Worm (Caenorhabditis elegans) whole organism, L3 larva: ENCODE results near the gene irld-64.

Experiments used
- R02D3.7 ChIP-seq: fragments of 150-350 bp; optimal IDR thresholded peaks from 2 replicates; lab custom pipeline; 2014; ENCODE audit warnings: missing biosample characterization, missing genetic modification characterization
- aly-2 ChIP-seq: fragments of 150-350 bp; optimal IDR thresholded peaks from 2 replicates; lab custom pipeline; 2014; ENCODE audit warnings: missing biosample characterization, missing genetic modification characterization
- ama-1 ChIP-seq: fragments of 150-350 bp; optimal IDR thresholded peaks from 2 replicates; lab custom pipeline; 2018
- ceh-28 ChIP-seq: fragments of 150-350 bp; optimal IDR thresholded peaks from 2 replicates; lab custom pipeline; 2014; ENCODE audit warnings: missing biosample characterization, missing genetic modification reagents, missing genetic modification characterization
- ceh-9 ChIP-seq: sonication (generic microtip); optimal IDR thresholded peaks from 2 replicates; lab custom pipeline; 2018; ENCODE audit warnings: missing biosample characterization, missing genetic modification characterization
- daf-12 ChIP-seq: fragments of 150-350 bp; optimal IDR thresholded peaks from 2 replicates; lab custom pipeline; 2014; ENCODE audit warnings: missing biosample characterization, missing genetic modification reagents, missing genetic modification characterization
- egl-5 ChIP-seq: fragments of 150-350 bp; optimal IDR thresholded peaks from 2 replicates; lab custom pipeline; 2017; ENCODE audit warnings: missing biosample characterization, missing genetic modification reagents, missing genetic modification characterization, inconsistent platforms
- elt-1 ChIP-seq: fragments of 150-350 bp; optimal IDR thresholded peaks from 2 replicates; lab custom pipeline; 2014; ENCODE audit warnings: missing biosample characterization, missing genetic modification characterization
- elt-2 ChIP-seq: sonication (generic microtip); optimal IDR thresholded peaks from 2 replicates; lab custom pipeline; 2016; ENCODE audit warnings: missing genetic modification reagents, mild to moderate bottlenecking, missing genetic modification characterization, missing compliant biosample characterization
- elt-3 ChIP-seq, 3 experiments: fragments of 150-350 bp in 1 of 3; sonication (generic microtip) in 2 of 3; optimal IDR thresholded peaks; 2 replicates in 2 of 3; 4 replicates in 1 of 3; lab custom pipeline; 2014 to 2017; ENCODE audit warnings: missing biosample characterization in 3 of 3, missing genetic modification characterization in 3 of 3
- eor-1 ChIP-seq, 2 experiments: fragments of 150-350 bp; optimal IDR thresholded peaks; 2 replicates each; lab custom pipeline; 2014 to 2018; ENCODE audit warnings: missing biosample characterization in 2 of 2, missing genetic modification characterization in 2 of 2
- fkh-10 ChIP-seq: sonication (generic microtip); optimal IDR thresholded peaks from 2 replicates; lab custom pipeline; 2017; ENCODE audit warnings: missing biosample characterization, missing genetic modification reagents, missing genetic modification characterization
- fkh-2 ChIP-seq: fragments of 150-350 bp; optimal IDR thresholded peaks from 2 replicates; lab custom pipeline; 2014; ENCODE audit warnings: missing biosample characterization, missing genetic modification reagents, missing genetic modification characterization
- fos-1 ChIP-seq: fragments of 150-350 bp; optimal IDR thresholded peaks from 2 replicates; lab custom pipeline; 2014; ENCODE audit warnings: missing biosample characterization, missing genetic modification characterization
- hmg-11 ChIP-seq: sonication (generic microtip); optimal IDR thresholded peaks from 2 replicates; lab custom pipeline; 2016; ENCODE audit warnings: missing genetic modification characterization, missing compliant biosample characterization
- jun-1 ChIP-seq: fragments of 150-350 bp; optimal IDR thresholded peaks from 2 replicates; lab custom pipeline; 2014; ENCODE audit warnings: missing biosample characterization, missing genetic modification reagents, missing genetic modification characterization
- lin-15B ChIP-seq: fragments of 150-350 bp; optimal IDR thresholded peaks from 2 replicates; lab custom pipeline; 2014; ENCODE audit warnings: missing biosample characterization, missing genetic modification characterization
- mdl-1 ChIP-seq: fragments of 150-350 bp; optimal IDR thresholded peaks from 2 replicates; lab custom pipeline; 2014; ENCODE audit warnings: missing biosample characterization, missing genetic modification characterization
- mml-1 ChIP-seq: fragments of 150-350 bp; sonication (generic microtip); optimal IDR thresholded peaks from 3 replicates; lab custom pipeline; 2014; ENCODE audit warnings: missing biosample characterization, missing genetic modification characterization
- nhr-12 ChIP-seq: fragments of 150-350 bp; optimal IDR thresholded peaks from 2 replicates; lab custom pipeline; 2014; ENCODE audit warnings: missing biosample characterization, missing genetic modification characterization
- nhr-23 ChIP-seq: fragments of 150-350 bp; optimal IDR thresholded peaks from 2 replicates; lab custom pipeline; 2014; ENCODE audit warnings: missing biosample characterization, missing genetic modification reagents, missing genetic modification characterization
- nhr-237 ChIP-seq: fragments of 150-350 bp; optimal IDR thresholded peaks from 2 replicates; lab custom pipeline; 2014; ENCODE audit warnings: missing biosample characterization, missing genetic modification characterization
- nhr-25 ChIP-seq: sonication (generic microtip); optimal IDR thresholded peaks from 2 replicates; lab custom pipeline; 2017; ENCODE audit warnings: missing biosample characterization, missing genetic modification characterization
- nhr-28 ChIP-seq: fragments of 150-350 bp; optimal IDR thresholded peaks from 2 replicates; lab custom pipeline; 2014; ENCODE audit warnings: missing biosample characterization, missing genetic modification characterization
- nhr-43 ChIP-seq: sonication (generic microtip); optimal IDR thresholded peaks from 2 replicates; lab custom pipeline; 2016; ENCODE audit warnings: mild to moderate bottlenecking, missing genetic modification characterization, missing compliant biosample characterization; ENCODE audit not compliant: poor library complexity, severe bottlenecking
- nhr-77 ChIP-seq: fragments of 150-350 bp; optimal IDR thresholded peaks from 2 replicates; lab custom pipeline; 2014; ENCODE audit warnings: missing biosample characterization, missing genetic modification characterization
- pha-4 ChIP-seq: fragments of 150-350 bp; optimal IDR thresholded peaks from 2 replicates; lab custom pipeline; 2014; ENCODE audit warnings: missing biosample characterization, missing genetic modification reagents, missing genetic modification characterization
- pqm-1 ChIP-seq: fragments of 150-350 bp; optimal IDR thresholded peaks from 2 replicates; lab custom pipeline; 2017; ENCODE audit warnings: missing biosample characterization, missing genetic modification characterization, inconsistent platforms
- snpc-4 ChIP-seq: fragments of 150-350 bp; optimal IDR thresholded peaks from 2 replicates; lab custom pipeline; 2014; ENCODE audit warnings: missing biosample characterization, missing genetic modification characterization
- unc-39 ChIP-seq: sonication (generic microtip); optimal IDR thresholded peaks from 4 replicates; lab custom pipeline; 2017; ENCODE audit warnings: missing biosample characterization, missing genetic modification characterization
- unc-62 ChIP-seq: fragments of 150-350 bp; sonication (generic microtip); optimal IDR thresholded peaks from 4 replicates; lab custom pipeline; 2014; ENCODE audit warnings: missing biosample characterization, missing genetic modification reagents, missing genetic modification characterization
- zag-1 ChIP-seq: fragments of 150-350 bp; optimal IDR thresholded peaks from 2 replicates; lab custom pipeline; 2014; ENCODE audit warnings: missing biosample characterization, missing genetic modification characterization
- ztf-4 ChIP-seq: fragments of 150-350 bp; optimal IDR thresholded peaks from 2 replicates; lab custom pipeline; 2014; ENCODE audit warnings: missing biosample characterization, missing genetic modification characterization

irld-64 gene

DNA sequence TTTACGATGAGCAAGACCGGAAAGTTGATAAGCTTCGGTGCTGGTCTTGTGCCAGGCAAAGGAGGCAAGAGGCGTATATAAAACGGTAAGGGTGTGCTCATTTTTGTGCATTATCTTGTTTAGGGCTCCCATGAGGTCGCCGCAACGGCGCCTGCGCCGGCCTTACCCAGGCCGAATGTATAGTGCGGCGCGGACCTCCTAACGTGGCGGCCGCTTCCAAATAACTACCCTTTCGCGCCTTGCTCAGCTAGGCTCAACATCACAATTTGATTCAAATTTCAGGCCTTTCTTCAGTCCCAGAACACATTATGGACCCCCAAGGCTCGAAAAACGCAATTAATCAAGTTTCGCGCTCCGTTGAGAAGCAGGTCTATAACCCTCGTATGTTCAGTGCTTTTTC, 2.9 kb downstream of the irld-64 start, which contains the start of the genes ZK355.3 and ZK355.8:
Gene ZK355.3 (minus strand): TSS at position 101 of the 400 bp plus-strand sequence.
Gene ZK355.8 (plus strand): TSS at position 272 of the 400 bp plus-strand sequence.
- TF ChIP-seq nhr-237 (no peak), nhr-23 (tag; lab: Kevin White, UChicago) (no peak), eor-1 (tag; optimal IDR thresholded peaks at IDR 0.05; lab: Kevin White, UChicago) (no peak), ceh-28 (no peak), mdl-1 (tag; lab: Kevin White, UChicago) (no peak)

DNA sequence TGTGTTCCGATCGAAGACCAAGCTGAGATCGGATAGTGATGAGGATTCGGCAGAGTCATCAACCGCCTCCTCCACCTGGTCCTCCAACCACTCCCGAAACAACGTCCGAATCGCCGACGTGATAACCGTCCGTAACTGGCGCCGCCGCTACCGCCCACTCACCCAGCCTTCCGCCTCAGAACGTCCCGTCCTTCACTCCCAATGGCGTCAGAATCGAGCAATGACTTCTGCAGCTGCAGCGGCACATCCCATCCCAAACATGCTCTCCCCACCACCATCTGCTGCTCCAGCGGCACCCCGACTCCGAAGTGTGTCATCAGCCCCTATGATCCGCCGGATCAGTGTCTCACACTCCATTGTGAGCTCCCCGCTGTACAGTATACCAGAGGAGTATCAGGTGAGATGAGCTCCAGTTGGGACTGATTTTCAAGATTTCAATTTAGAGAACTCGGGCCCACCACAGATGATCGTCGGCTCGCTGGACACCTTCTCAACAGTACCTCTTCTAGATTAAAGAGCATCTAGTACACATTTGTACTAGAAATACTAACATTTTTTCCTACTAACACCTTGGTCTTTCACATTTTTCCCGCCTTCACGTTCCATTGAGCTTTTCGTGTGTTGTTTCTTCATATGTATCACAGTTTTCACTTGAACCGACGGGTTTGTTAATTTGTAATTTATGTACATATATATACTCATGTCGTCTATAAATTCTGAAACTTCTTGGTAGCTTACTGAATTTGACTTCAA, 4.4 kb downstream of the irld-64 start:
- TF ChIP-seq lin-15B (tag; lab: Kevin White, UChicago) (no peak), ztf-4 (no peak), unc-39 (tag; lab: Kevin White, UChicago) (no peak), fkh-2 (tag; lab: Kevin White, UChicago) (no peak), nhr-12 (tag; lab: Kevin White, UChicago) (no peak), snpc-4 (tag; lab: Kevin White, UChicago) (no peak), nhr-25 (tag; lab: Kevin White, UChicago) (no peak), mml-1 (tag; lab: Kevin White, UChicago) (no peak), fkh-10 (GFP tag; lab: Kevin White, UChicago) (no peak), ama-1 (lab: Kevin White, UChicago) (no peak), nhr-77 (tag; lab: Kevin White, UChicago) (no peak), pqm-1 (tag; lab: Kevin White, UChicago) (no peak)

- TF ChIP-seq egl-5 (tag; lab: Kevin White, UChicago): no peak
- no peak for TF ChIP-seq nhr-25 (tag; lab: Kevin White, UChicago)
- TF ChIP-seq nhr-77 (tag; lab: Kevin White, UChicago): no peak
- no peak for TF ChIP-seq R02D3.7 (tag; lab: Kevin White, UChicago)
- no peak for TF ChIP-seq unc-62
These were observed 5.4 kb downstream of the irld-64 start for ce11 chrII:2925032-2925431.

DNA sequence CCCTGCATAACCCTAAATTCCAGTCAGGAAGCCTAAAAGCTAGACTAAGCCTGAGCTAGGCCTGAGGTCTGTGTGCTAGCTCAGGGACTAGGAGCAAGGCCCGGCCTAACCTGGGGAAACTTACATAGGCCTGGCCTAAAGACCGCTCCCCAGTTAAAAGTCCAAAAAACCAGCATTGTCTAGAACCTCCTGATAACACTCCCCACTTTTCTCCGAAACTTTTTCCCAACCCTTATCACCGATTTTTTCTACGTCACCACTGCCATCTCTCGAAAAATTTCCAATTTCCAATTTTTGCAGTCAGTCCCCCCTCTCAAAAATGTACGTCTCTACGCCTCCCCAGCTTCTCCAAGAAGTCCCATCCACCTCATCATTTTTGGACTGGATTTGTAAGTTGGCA, 6.8 kb downstream of the irld-64 start, which contains the start of gene ZK355.2:
Gene ZK355.2 (plus strand): TSS at position 301 of the 400 bp plus-strand sequence.
- TF ChIP-seq jun-1 (tag; lab: Kevin White, UChicago) (no peak), elt-2 (peak; percentile 30)

ce11 chrII:2922782-2923181, 7.6 kb downstream of the irld-64 start:
- TF ChIP-seq zag-1 (tag; lab: Kevin White, UChicago): no peak
- no peak for TF ChIP-seq aly-2
- TF ChIP-seq unc-62: no peak
- TF ChIP-seq nhr-28 (tag; lab: Kevin White, UChicago): no peak
- no peak for TF ChIP-seq mml-1 (tag; lab: Kevin White, UChicago)
- no peak for TF ChIP-seq pqm-1 (tag; lab: Kevin White, UChicago)

DNA sequence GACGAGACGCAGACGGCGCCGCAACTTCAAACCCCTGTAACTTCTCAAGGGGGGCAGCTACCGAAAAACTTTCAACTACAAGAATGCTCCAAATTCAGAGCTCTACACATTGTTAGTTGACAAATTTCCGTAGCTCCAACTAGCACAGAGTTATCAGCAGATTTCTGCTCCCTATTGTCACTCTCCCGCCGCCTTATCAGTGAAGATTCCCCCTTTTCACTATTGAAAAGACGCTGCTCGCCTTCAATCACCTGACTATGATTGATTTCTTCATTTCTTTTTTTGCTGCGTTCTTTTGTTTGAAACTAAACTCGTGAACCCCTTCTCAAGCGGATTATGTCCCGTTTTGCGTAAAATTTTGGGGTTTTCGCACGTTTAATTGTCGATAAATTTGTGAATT, 8.0 kb downstream of the irld-64 start:
- TF ChIP-seq nhr-43 (tag; lab: Kevin White, UChicago) (no peak), ama-1 (lab: Kevin White, UChicago) (peak; percentile 73), elt-2 (peak; percentile 77), elt-3 (tag; optimal IDR thresholded peaks at IDR 0.05; lab: Kevin White, UChicago) (no peak), hmg-11 (tag; lab: Kevin White, UChicago) (no peak), egl-5 (tag; lab: Kevin White, UChicago) (no peak), elt-1 (no peak), fos-1 (tag; lab: Kevin White, UChicago) (no peak), R02D3.7 (tag; lab: Kevin White, UChicago) (no peak), nhr-77 (tag; lab: Kevin White, UChicago) (no peak), pqm-1 (tag; lab: Kevin White, UChicago) (peak; percentile 35), pha-4 (tag; lab: Kevin White, UChicago) (peak; percentile 2), daf-12 (tag; lab: Kevin White, UChicago) (no peak), ceh-9 (tag; lab: Kevin White, UChicago) (no peak)
